Worm (Caenorhabditis elegans) whole organism, L1 larva: ENCODE results near the gene clec-264.

Experiments used
- Y116A8C.19 ChIP-seq: sonication (generic microtip); optimal IDR thresholded peaks from 2 replicates; lab custom pipeline; 2016; ENCODE audit warnings: missing compliant biosample characterization, missing genetic modification characterization, borderline replicate concordance
- aha-1 ChIP-seq: fragments of 150-350 bp; optimal IDR thresholded peaks from 2 replicates; lab custom pipeline; 2014; ENCODE audit warnings: missing biosample characterization, missing genetic modification characterization
- alr-1 ChIP-seq: fragments of 200-800 bp; sonication (Bioruptor generic); optimal IDR thresholded peaks from 2 replicates; lab custom pipeline; 2018; ENCODE audit warnings: borderline replicate concordance, mild to moderate bottlenecking, missing genetic modification characterization, missing compliant biosample characterization
- aly-2 ChIP-seq: fragments of 150-350 bp; optimal IDR thresholded peaks from 2 replicates; lab custom pipeline; 2014; ENCODE audit warnings: missing biosample characterization, missing genetic modification characterization
- ama-1 ChIP-seq: fragments of 150-350 bp; optimal IDR thresholded peaks from 2 replicates; lab custom pipeline; 2014
- blmp-1 ChIP-seq: fragments of 150-350 bp; optimal IDR thresholded peaks from 2 replicates; lab custom pipeline; 2014; ENCODE audit warnings: missing biosample characterization, missing genetic modification characterization
- ceh-90 ChIP-seq: sonication (generic microtip); optimal IDR thresholded peaks from 2 replicates; lab custom pipeline; 2016; ENCODE audit warnings: missing genetic modification characterization, missing compliant biosample characterization
- ces-1 ChIP-seq: fragments of 150-350 bp; optimal IDR thresholded peaks from 2 replicates; lab custom pipeline; 2014; ENCODE audit warnings: missing biosample characterization, missing genetic modification reagents, missing genetic modification characterization
- dpl-1 ChIP-seq, 3 experiments: fragments of 150-350 bp in 2 of 3; sonication (generic microtip) in 1 of 3; optimal IDR thresholded peaks; 2 replicates each; lab custom pipeline; 2014 to 2017; ENCODE audit warnings: missing biosample characterization in 3 of 3, missing genetic modification characterization in 3 of 3, missing genetic modification reagents in 3 of 3
- dsc-1 ChIP-seq: sonication (generic microtip); optimal IDR thresholded peaks from 2 replicates; lab custom pipeline; 2016; ENCODE audit warnings: mild to moderate bottlenecking, missing genetic modification characterization, missing compliant biosample characterization
- efl-1 ChIP-seq, 4 experiments: fragments of 150-350 bp; optimal IDR thresholded peaks in 3 of 4; peaks in 1 of 4; 1 replicate in 1 of 4; 2 replicates in 3 of 4; lab custom pipeline; 2014; ENCODE audit warnings: missing biosample characterization in 2 of 4, missing genetic modification characterization in 2 of 4, missing genetic modification reagents in 2 of 4
- efl-3 ChIP-seq: fragments of 200-800 bp; sonication (Bioruptor generic); optimal IDR thresholded peaks from 2 replicates; lab custom pipeline; 2018; ENCODE audit warnings: mild to moderate bottlenecking, missing genetic modification characterization, missing compliant biosample characterization
- egl-13 ChIP-seq: sonication (generic microtip); optimal IDR thresholded peaks from 2 replicates; lab custom pipeline; 2016; ENCODE audit warnings: missing genotype, missing genetic modification reagents, missing genetic modification characterization, missing compliant biosample characterization
- elt-2 ChIP-seq: sonication (generic microtip); optimal IDR thresholded peaks from 2 replicates; lab custom pipeline; 2016; ENCODE audit warnings: missing genetic modification characterization, mild to moderate bottlenecking, inconsistent platforms, missing compliant biosample characterization, missing genetic modification reagents
- ets-5 ChIP-seq: fragments of 200-800 bp; sonication (Bioruptor generic); IDR thresholded peaks from 2 replicates; pipeline ENCODE4 v1.3.6; 2022; ENCODE audit warnings: missing genetic modification characterization, missing compliant biosample characterization
- fkh-10 ChIP-seq: sonication (generic microtip); optimal IDR thresholded peaks from 2 replicates; lab custom pipeline; 2017; ENCODE audit warnings: missing biosample characterization, missing genetic modification reagents, missing genetic modification characterization
- grh-1 ChIP-seq: fragments of 200-800 bp; sonication (Bioruptor generic); IDR thresholded peaks from 2 replicates; pipeline ENCODE4 v1.3.6; 2022; ENCODE audit warnings: missing genetic modification reagents, missing genetic modification characterization, missing compliant biosample characterization
- isw-1 ChIP-seq: fragments of 200-800 bp; sonication (Bioruptor generic); IDR thresholded peaks from 2 replicates; pipeline ENCODE4 v1.3.6; 2022; ENCODE audit warnings: missing genetic modification characterization, missing compliant biosample characterization
- lin-15B ChIP-seq: fragments of 150-350 bp; sonication (generic microtip); optimal IDR thresholded peaks from 3 replicates; lab custom pipeline; 2014; ENCODE audit warnings: missing biosample characterization, missing genetic modification characterization
- lin-35 ChIP-seq, 2 experiments: fragments of 150-350 bp; optimal IDR thresholded peaks; 2 replicates each; lab custom pipeline; 2014; ENCODE audit warnings: missing biosample characterization in 2 of 2, missing genetic modification characterization in 2 of 2, missing genetic modification reagents in 2 of 2
- lin-39 ChIP-seq: fragments of 150-350 bp; optimal IDR thresholded peaks from 2 replicates; lab custom pipeline; 2014; ENCODE audit warnings: missing biosample characterization, missing genetic modification reagents, missing genetic modification characterization
- lsy-2 ChIP-seq, 2 experiments: fragments of 150-350 bp; optimal IDR thresholded peaks; 2 replicates each; lab custom pipeline; 2014; ENCODE audit warnings: missing biosample characterization in 2 of 2, missing genetic modification characterization in 2 of 2
- mab-9 ChIP-seq: fragments of 200-800 bp; sonication (Bioruptor generic); IDR thresholded peaks from 2 replicates; pipeline ENCODE4 v1.3.6; 2022; ENCODE audit warnings: missing genetic modification reagents, missing genetic modification characterization, missing compliant biosample characterization
- mdl-1 ChIP-seq, 2 experiments: fragments of 150-350 bp; optimal IDR thresholded peaks; 2 replicates each; lab custom pipeline; 2014 to 2017; ENCODE audit warnings: missing biosample characterization in 2 of 2, missing genetic modification characterization in 2 of 2, inconsistent platforms in 1 of 2
- mef-2 ChIP-seq: fragments of 150-350 bp; optimal IDR thresholded peaks from 2 replicates; lab custom pipeline; 2014; ENCODE audit warnings: missing biosample characterization, missing genetic modification characterization
- mep-1 ChIP-seq: fragments of 150-350 bp; optimal IDR thresholded peaks from 2 replicates; lab custom pipeline; 2014; ENCODE audit warnings: missing biosample characterization, missing genetic modification characterization
- nhr-19 ChIP-seq: fragments of 200-800 bp; sonication (Bioruptor generic); conservative IDR thresholded peaks from 2 replicates; pipeline ENCODE4 v1.3.6; 2022; ENCODE audit warnings: missing genetic modification characterization, missing compliant biosample characterization
- nhr-28 ChIP-seq: fragments of 150-350 bp; optimal IDR thresholded peaks from 2 replicates; lab custom pipeline; 2014; ENCODE audit warnings: missing biosample characterization, missing genetic modification characterization
- nhr-71 ChIP-seq: sonication (generic microtip); optimal IDR thresholded peaks from 2 replicates; lab custom pipeline; 2016; ENCODE audit warnings: mild to moderate bottlenecking, missing genetic modification characterization, moderate library complexity, missing compliant biosample characterization
- nhr-76 ChIP-seq: sonication (generic microtip); optimal IDR thresholded peaks from 2 replicates; lab custom pipeline; 2017; ENCODE audit warnings: missing biosample characterization, missing genetic modification characterization
- nhr-85 ChIP-seq: sonication (generic microtip); peaks from one replicate; lab custom pipeline; 2016; ENCODE audit warnings: missing genetic modification characterization, inconsistent platforms, missing compliant biosample characterization
- nhr-90 ChIP-seq: sonication (generic microtip); optimal IDR thresholded peaks from 2 replicates; lab custom pipeline; 2016; ENCODE audit warnings: mild to moderate bottlenecking, missing genetic modification characterization, missing compliant biosample characterization; ENCODE audit not compliant: poor library complexity
- pag-3 ChIP-seq: sonication (generic microtip); optimal IDR thresholded peaks from 2 replicates; lab custom pipeline; 2017; ENCODE audit warnings: missing genetic modification characterization, mild to moderate bottlenecking, missing compliant biosample characterization, antibody characterized with exemption, borderline replicate concordance; ENCODE audit not compliant: insufficient read depth
- pax-3 ChIP-seq: fragments of 200-800 bp; sonication (Bioruptor generic); optimal IDR thresholded peaks from 2 replicates; lab custom pipeline; 2018; ENCODE audit warnings: mild to moderate bottlenecking, missing genetic modification characterization, moderate library complexity, missing compliant biosample characterization
- rnt-1 ChIP-seq: sonication (generic microtip); optimal IDR thresholded peaks from 2 replicates; lab custom pipeline; 2016; ENCODE audit warnings: mild to moderate bottlenecking, missing genetic modification characterization, moderate library complexity, missing compliant biosample characterization
- snpc-4 ChIP-seq: fragments of 150-350 bp; optimal IDR thresholded peaks from 2 replicates; lab custom pipeline; 2014; ENCODE audit warnings: missing biosample characterization, missing genetic modification characterization
- snu-23 ChIP-seq: sonication (generic microtip); optimal IDR thresholded peaks from 2 replicates; lab custom pipeline; 2016; ENCODE audit warnings: missing genetic modification characterization, missing compliant biosample characterization
- sup-37 ChIP-seq: fragments of 200-800 bp; sonication (Bioruptor generic); optimal IDR thresholded peaks from 2 replicates; lab custom pipeline; 2018; ENCODE audit warnings: mild to moderate bottlenecking, missing genetic modification characterization, missing compliant biosample characterization
- swsn-7 ChIP-seq: sonication (generic microtip); optimal IDR thresholded peaks from 2 replicates; lab custom pipeline; 2016; ENCODE audit warnings: missing genetic modification characterization, missing compliant biosample characterization
- unc-130 ChIP-seq: fragments of 150-350 bp; optimal IDR thresholded peaks from 2 replicates; lab custom pipeline; 2017; ENCODE audit warnings: missing biosample characterization, missing genetic modification characterization, inconsistent platforms
- xbp-1 ChIP-seq: sonication (generic microtip); optimal IDR thresholded peaks from 2 replicates; lab custom pipeline; 2016; ENCODE audit warnings: missing genetic modification characterization, missing compliant biosample characterization
- zag-1 ChIP-seq: fragments of 150-350 bp; optimal IDR thresholded peaks from 2 replicates; lab custom pipeline; 2014; ENCODE audit warnings: missing biosample characterization, missing genetic modification characterization
- ztf-4 ChIP-seq: fragments of 150-350 bp; optimal IDR thresholded peaks from 2 replicates; lab custom pipeline; 2014; ENCODE audit warnings: missing biosample characterization, missing genetic modification characterization

The clec-264 gene

ce11 chrV:20841484-20841883 lies 9.0 kb downstream of the clec-264 start:
- no peak for TF ChIP-seq snpc-4 (tag; lab: Kevin White, UChicago)
- TF ChIP-seq mep-1 (tag; lab: Kevin White, UChicago): no peak
- TF ChIP-seq grh-1 (GFP tag; lab: Robert Waterston, UW): no peak
- no peak for TF ChIP-seq elt-2 (tag; lab: Kevin White, UChicago)
- TF ChIP-seq alr-1 (tag; lab: Kevin White, UChicago): no peak
- no peak for TF ChIP-seq xbp-1 (tag; lab: Kevin White, UChicago)
- TF ChIP-seq snu-23 (GFP tag; lab: Kevin White, UChicago): no peak
- no peak for TF ChIP-seq lin-39 (tag; lab: Kevin White, UChicago)
- TF ChIP-seq zag-1 (tag; lab: Kevin White, UChicago): no peak
- no peak for TF ChIP-seq aly-2 (tag; lab: Kevin White, UChicago)
- TF ChIP-seq ama-1 (lab: Kevin White, UChicago): no peak
- no peak for TF ChIP-seq nhr-28 (tag; lab: Kevin White, UChicago)
- no peak for TF ChIP-seq unc-130 (tag; lab: Kevin White, UChicago)
- no peak for TF ChIP-seq swsn-7

- TF ChIP-seq pax-3 (tag; lab: Kevin White, UChicago) (no peak), nhr-85 (tag; lab: Kevin White, UChicago) (peak; percentile 51)
- TF ChIP-seq, all 84 proteins: peak for 1
Observed at ce11 chrV:20838565-20838964, 11.9 kb downstream of the clec-264 start, which contains the start of gene exos-7. TSS of gene exos-7 (plus strand) at chrV:20838865.

- TF ChIP-seq pag-3 (tag; lab: Kevin White, UChicago): no peak
- TF ChIP-seq lsy-2 (tag; optimal IDR thresholded peaks at IDR 0.05; lab: Kevin White, UChicago): peak; percentile 7 to 61
- peak; percentile 35 for TF ChIP-seq nhr-71 (tag; lab: Kevin White, UChicago)
- no peak for TF ChIP-seq aly-2 (tag; lab: Kevin White, UChicago)
- no peak for TF ChIP-seq Y116A8C.19 (tag; lab: Kevin White, UChicago)
- TF ChIP-seq blmp-1: no peak
- TF ChIP-seq dpl-1 (GFP tag; optimal IDR thresholded peaks at IDR 0.05; lab: Kevin White, UChicago): peak in 1 of 3 experiments; percentile 15
- no peak for TF ChIP-seq isw-1 (GFP tag; lab: Robert Waterston, UW)
- no peak for TF ChIP-seq snu-23 (GFP tag; lab: Kevin White, UChicago)
- TF ChIP-seq nhr-19 (GFP tag; lab: Robert Waterston, UW): no peak
- no peak for TF ChIP-seq ceh-90
- no peak for TF ChIP-seq ces-1 (GFP tag; lab: Kevin White, UChicago)
- TF ChIP-seq lin-15B (tag; lab: Kevin White, UChicago): peak; percentile 14
- TF ChIP-seq dsc-1 (tag; lab: Kevin White, UChicago): no peak
- no peak for TF ChIP-seq mdl-1 (tag; optimal IDR thresholded peaks at IDR 0.05; lab: Kevin White, UChicago)
- no peak for TF ChIP-seq mef-2
- TF ChIP-seq aha-1 (tag; lab: Kevin White, UChicago): no peak
- TF ChIP-seq rnt-1 (tag; lab: Kevin White, UChicago): peak; percentile 9
- TF ChIP-seq fkh-10 (GFP tag; lab: Kevin White, UChicago): no peak
- TF ChIP-seq mab-9 (GFP tag; lab: Robert Waterston, UW): no peak
- TF ChIP-seq egl-13 (tag; lab: Kevin White, UChicago): no peak
- peak; percentile 17 to 42 for TF ChIP-seq lin-35 (GFP tag; optimal IDR thresholded peaks at IDR 0.05; lab: Kevin White, UChicago)
- no peak for TF ChIP-seq nhr-76 (tag; lab: Kevin White, UChicago)
- no peak for TF ChIP-seq efl-3 (GFP tag; lab: Kevin White, UChicago)
- TF ChIP-seq sup-37 (GFP tag; lab: Kevin White, UChicago): no peak
- no peak for TF ChIP-seq ztf-4
- no peak for TF ChIP-seq xbp-1 (tag; lab: Kevin White, UChicago)
- peak; percentile 12 to 37 for TF ChIP-seq efl-1 (optimal IDR thresholded peaks at IDR 0.05; lab: Kevin White, UChicago)
- TF ChIP-seq efl-1 (GFP tag; optimal IDR thresholded peaks at IDR 0.05 in 1 of 2; lab: Kevin White, UChicago): peak in 1 of 2 experiments; percentile 29
- TF ChIP-seq ets-5 (GFP tag; lab: Robert Waterston, UW): no peak
- TF ChIP-seq nhr-90 (tag; lab: Kevin White, UChicago): no peak
Observed at ce11 chrV:20837765-20838164, 12.7 kb downstream of the clec-264 start, which contains the start of gene mrps-12. TSS of gene mrps-12 (plus strand) at chrV:20838080.
